Worm (Caenorhabditis elegans) whole organism, L4/young adult: ENCODE data around the gene cec-2.
"Not testable (repeated sequence)": the region's sequence is repeated elsewhere in the genome, so short reads cannot be mapped to it uniquely, and the experiment has no call there.

Experiments used
- W03F9.2 ChIP-seq: fragments of 150-350 bp; optimal IDR thresholded peaks from 2 replicates; lab custom pipeline; 2014; ENCODE audit warnings: missing biosample characterization, missing genetic modification characterization
- dao-5 ChIP-seq: sonication (generic microtip); optimal IDR thresholded peaks from 2 replicates; lab custom pipeline; 2016; ENCODE audit warnings: missing genotype, missing genetic modification characterization, moderate library complexity, missing compliant biosample characterization
- him-1 ChIP-seq: sonication (generic microtip); optimal IDR thresholded peaks from 2 replicates; lab custom pipeline; 2016; ENCODE audit warnings: missing genotype, missing genetic modification reagents, missing genetic modification characterization, missing compliant biosample characterization

cec-2 gene

DNA sequence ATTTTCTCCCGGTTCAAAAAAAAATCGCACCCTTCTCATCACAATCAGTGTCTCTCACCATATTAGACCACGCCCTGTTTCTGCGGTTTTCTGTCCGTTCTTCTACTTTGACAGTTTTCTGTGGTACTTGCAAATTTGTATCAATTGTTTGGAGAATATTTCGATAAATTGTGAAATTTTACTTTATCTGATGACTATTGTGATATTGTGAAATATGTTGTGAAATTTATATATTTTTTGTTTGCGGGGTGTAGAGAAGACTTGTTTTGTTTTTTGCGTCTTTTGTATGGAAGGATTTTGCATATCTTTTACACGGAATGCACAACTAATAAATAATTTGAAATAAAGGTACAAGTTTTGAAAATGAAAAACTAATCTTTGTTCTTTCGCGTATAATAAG is 3.2 kb upstream of the cec-2 start:
- TF ChIP-seq him-1 (tag; lab: Kevin White, UChicago) (no peak), dao-5 (tag; lab: Kevin White, UChicago) (no peak), W03F9.2 (tag; lab: Kevin White, UChicago) (no peak)

DNA sequence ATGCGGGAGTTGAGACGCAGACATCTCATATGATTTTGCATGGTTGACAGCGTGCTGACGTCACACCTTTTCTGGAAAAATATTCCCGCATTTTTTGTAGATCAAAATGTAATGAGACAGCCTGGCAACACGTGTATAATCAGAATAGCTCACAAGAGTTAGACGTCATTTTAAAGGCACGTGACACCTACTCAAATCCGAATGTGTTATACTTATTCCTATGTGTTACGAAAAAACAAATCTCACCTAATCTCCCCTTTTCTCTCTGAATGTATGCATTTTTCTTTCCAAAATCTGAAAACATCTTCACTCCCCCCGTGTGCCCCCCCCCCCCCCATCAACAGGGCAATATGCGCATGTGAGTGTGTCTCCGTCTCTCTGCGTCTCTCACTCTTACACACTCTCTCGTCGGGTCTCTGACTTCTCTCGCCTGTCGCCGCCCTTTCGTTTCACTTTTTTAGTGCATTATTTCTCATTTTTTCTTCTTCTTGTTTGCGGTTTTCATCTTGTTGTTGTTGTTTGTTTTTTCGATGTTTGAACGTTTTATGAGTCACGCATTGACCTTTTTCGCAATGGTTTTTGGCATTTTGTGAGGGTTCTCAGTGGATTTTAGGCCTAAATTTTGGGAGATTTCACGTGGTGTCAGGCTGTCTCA is 2.1 kb upstream of the cec-2 start:
- TF ChIP-seq him-1 (tag; lab: Kevin White, UChicago) (no peak), W03F9.2 (tag; lab: Kevin White, UChicago) (no peak)

DNA sequence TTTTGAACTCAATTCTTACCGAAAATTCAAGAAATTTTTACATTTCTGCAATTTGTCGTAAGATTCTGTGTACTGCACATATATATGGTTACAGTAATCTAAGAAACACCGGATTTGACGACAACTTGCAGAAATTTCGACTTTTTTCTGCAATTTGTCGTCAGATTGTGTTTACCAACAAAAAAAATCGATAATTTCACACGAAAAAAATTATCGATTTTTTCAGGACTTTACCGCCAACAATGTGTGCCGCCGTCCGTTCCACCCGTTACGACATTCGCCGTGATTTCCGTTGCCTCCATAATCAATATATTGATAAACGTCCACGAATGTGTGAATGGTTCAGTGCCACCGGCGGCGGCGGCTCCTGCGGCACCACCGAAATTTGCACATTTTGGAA is 3.9 kb downstream of the cec-2 start:
- no peak for TF ChIP-seq W03F9.2 (tag; lab: Kevin White, UChicago)
- TF ChIP-seq dao-5 (tag; lab: Kevin White, UChicago): no peak
- TF ChIP-seq him-1 (tag; lab: Kevin White, UChicago): no peak

DNA sequence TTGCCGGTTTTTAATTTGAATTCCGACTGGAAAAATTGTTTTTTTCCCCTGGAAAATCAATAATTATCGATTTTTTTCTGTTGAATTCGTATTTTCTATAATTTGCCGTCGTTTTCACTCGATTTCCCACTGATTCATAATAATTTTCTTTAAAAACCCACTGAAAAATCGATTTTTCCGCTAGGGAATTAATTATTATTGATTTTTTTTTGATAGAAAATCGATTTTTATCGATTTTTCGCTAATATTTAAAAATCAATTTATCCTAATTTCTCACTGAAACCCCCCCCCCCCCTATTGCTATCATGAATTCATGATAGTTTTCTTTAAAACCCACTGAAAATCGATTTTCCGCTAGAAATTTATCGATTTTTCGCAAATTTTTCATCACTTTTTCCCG is 6.1 kb downstream of the cec-2 start:
- no peak for TF ChIP-seq him-1 (tag; lab: Kevin White, UChicago)
- TF ChIP-seq dao-5 (tag; lab: Kevin White, UChicago): no peak
- no peak for TF ChIP-seq W03F9.2 (tag; lab: Kevin White, UChicago)

DNA sequence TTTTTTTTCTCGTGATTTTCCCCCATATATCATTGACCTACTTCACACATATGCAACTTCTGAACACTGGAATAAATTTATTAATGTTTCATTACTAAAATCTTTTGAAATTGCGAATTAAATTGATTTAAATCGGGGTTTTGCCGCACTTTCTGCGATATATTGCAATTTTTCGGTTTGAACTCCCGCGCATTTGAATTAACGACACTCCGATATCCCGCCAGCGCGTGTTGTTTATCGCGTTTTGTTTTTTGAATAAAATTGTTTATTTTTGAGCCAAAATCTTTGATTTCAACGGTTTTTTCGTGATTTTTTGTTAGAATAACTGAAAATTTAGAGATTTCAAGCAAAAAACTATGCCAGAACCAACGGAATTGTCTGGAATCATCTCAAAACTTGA is 7.2 kb downstream of the cec-2 start, which contains the start of gene Y104H12D.2:
Gene Y104H12D.2 (plus strand): TSS at position 340 of the 400 bp plus-strand sequence.
- no peak for TF ChIP-seq him-1 (tag; lab: Kevin White, UChicago)
- TF ChIP-seq dao-5 (tag; lab: Kevin White, UChicago): no peak
- no peak for TF ChIP-seq W03F9.2 (tag; lab: Kevin White, UChicago)

DNA sequence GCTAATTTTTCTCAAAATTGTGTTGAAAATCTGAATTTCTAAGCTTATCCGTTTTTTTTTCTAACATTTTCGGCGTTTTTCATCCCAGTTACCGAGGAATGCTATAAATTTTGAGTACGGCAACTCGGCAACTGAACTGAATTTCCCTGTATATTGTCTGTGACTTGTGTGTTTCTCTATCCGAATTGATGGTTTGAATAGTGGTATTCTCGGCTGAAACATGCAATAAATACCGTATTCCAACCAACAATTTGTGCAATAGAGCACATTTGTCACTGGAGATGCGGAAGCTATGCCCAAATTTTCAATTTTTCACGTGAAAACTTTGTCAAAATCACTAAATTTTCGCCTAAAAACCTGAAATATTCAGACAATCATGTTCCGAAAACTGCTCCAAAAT is 11.8 kb downstream of the cec-2 start, which contains the start of gene rmif-2:
Gene rmif-2 (plus strand): TSS at position 301 of the 400 bp plus-strand sequence.
- TF ChIP-seq him-1, W03F9.2, dao-5 (tag; lab: Kevin White, UChicago): not testable (repeated sequence)

DNA sequence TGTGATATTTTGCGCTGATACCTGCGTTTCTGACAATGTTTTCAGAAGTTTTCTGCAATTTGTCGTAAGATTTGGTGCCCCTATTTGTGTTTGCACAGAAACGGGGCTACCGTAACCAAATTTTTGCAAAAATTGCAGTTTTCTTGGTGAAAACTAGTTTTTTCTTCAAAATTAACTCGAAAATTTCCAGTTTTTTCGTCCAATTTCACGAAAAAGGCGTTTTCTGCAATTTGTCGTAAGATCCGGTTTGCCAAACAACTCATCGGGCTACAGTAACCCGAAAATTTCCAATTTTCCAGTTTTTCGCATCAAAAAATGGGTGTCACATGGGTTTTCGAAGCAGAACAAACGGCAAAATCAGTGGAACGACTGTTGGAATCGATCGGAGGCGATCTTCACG is 17.0 kb downstream of the cec-2 start, which contains the start of gene mdt-20:
Gene mdt-20 (plus strand): TSS at position 301 of the 400 bp plus-strand sequence.
- not testable (repeated sequence) for TF ChIP-seq him-1, W03F9.2, dao-5 (tag; lab: Kevin White, UChicago)

DNA sequence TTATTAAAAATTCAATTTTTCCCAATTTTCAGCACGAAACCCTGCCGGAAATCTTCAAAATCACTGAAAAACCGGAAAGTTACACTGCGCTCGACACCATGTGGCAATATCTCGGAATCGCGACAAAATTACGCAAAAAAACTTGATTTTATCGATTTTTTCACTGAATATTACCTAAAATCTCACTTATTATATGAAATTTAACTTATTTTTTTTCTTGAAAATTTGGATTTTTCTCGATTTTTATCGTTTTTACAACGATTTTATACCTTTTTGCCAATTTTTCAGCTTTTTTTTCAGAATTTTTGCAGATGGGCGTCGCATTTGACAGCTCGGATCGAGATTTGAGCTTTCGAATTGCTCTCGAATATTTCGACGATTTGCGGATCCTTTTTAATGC is 22.3 kb downstream of the cec-2 start, which contains the start of gene spl-3:
Gene spl-3 (plus strand): TSS at position 301 of the 400 bp plus-strand sequence.
- TF ChIP-seq dao-5 (tag; lab: Kevin White, UChicago): no peak
- no peak for TF ChIP-seq him-1 (tag; lab: Kevin White, UChicago)

DNA sequence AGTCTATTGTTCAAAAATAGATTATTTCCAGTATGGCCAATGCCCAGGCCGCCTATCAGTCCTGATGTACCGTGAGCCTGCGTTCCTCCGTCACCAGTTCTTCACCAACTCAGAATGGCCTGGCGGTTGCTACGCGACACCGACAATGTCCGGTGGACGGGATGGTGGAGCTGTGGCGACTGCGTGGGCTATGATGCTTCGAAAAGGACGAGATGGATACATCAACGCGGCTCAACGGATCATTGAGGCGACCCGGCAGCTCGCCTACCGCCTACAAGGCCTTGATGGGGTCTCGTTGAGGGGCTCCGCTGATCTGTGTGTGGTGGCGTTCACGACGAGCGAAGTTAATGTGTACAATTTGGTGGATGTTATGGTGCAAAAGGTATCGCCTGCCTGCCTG is 29.0 kb downstream of the cec-2 start:
- TF ChIP-seq him-1 (tag; lab: Kevin White, UChicago) (no peak), dao-5 (tag; lab: Kevin White, UChicago) (no peak), W03F9.2 (tag; lab: Kevin White, UChicago) (no peak)

DNA sequence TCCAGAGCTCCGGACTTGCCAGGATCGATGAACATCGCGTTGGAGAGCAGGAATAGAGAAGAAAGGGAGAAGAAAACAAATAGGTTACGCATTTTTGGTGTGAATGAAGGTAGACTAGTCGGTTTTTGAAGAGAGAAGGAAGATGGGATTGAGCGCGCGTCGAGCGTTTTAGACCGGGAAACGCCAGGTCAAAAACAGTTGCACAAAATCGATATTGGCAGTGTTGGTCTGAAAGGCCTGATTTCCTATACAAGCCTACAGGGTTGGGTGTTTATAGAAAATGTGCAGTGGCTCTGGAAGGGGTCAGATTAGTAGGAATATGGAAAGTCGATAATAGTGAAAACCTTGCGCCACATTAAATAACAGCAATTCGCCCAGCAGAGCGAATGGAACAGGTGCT is 34.4 kb downstream of the cec-2 start, which contains the start of gene dsl-2:
Gene dsl-2 (minus strand): TSS at position 101 of the 400 bp plus-strand sequence.
- TF ChIP-seq him-1 (tag; lab: Kevin White, UChicago): no peak
- TF ChIP-seq W03F9.2 (tag; lab: Kevin White, UChicago): no peak
- no peak for TF ChIP-seq dao-5 (tag; lab: Kevin White, UChicago)

DNA sequence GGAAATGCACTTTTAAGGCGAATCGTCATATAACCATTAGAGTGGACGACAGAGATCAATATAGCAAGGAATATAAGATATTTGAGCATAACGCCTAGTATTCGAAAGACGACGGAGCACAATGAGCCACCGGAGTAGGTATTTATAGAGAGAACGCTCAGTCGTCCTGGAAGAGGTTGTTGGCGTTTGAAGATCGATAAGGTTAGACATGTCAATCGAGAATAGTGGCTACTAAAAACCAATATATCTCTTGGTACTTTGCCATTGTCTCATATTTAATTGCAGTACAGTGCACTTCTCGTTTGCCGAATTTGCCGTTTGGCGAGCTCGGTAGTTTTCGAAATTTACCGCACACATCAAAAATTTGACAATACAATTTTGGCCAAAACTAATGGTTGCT is 37.5 kb downstream of the cec-2 start, which contains the start of gene dsl-1:
Gene dsl-1 (minus strand): TSS at position 101 of the 400 bp plus-strand sequence.
- TF ChIP-seq W03F9.2 (tag; lab: Kevin White, UChicago): no peak
- no peak for TF ChIP-seq dao-5 (tag; lab: Kevin White, UChicago)
- TF ChIP-seq him-1 (tag; lab: Kevin White, UChicago): no peak

DNA sequence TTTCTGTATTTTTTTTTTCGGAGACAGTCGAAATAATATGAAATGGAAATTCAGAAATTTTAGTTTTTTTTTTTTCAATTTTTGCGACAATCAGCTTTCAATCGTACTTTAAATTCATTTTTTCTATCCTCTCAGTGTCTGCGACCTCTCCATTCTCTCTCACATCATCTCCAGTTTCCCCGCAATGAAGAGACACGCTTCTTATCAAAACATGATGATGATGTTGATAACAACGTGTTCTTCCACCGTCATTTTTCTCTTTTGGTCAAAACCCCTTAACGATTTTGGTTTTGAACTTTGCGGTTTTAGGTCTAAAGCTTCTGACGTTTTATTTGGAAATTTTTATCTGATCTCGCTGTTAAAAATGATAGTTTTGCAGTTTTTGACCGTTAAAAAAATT is 38.8 kb downstream of the cec-2 start:
- TF ChIP-seq him-1 (tag; lab: Kevin White, UChicago): no peak
- no peak for TF ChIP-seq dao-5 (tag; lab: Kevin White, UChicago)
- no peak for TF ChIP-seq W03F9.2 (tag; lab: Kevin White, UChicago)

DNA sequence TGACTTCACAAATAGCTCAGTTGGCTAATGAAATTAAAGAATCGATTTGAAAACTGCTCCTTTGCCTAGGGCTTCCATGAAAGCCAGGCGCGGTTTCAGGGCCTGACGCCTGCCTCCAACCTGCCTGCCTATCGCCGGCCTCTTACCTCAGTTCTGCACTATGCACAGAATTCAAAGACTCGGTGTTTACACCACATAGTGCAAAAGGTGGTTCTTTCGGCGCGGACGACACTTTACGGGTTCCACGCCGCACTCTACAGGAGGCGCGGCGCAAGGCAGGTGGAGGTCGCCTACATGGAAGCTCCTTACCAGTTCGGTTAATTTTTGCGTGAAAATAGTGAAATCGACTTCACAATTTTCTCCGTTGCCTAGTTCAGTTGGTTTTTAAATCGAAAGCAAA is 39.3 kb downstream of the cec-2 start:
- TF ChIP-seq him-1 (tag; lab: Kevin White, UChicago) (no peak), W03F9.2 (tag; lab: Kevin White, UChicago) (no peak), dao-5 (tag; lab: Kevin White, UChicago) (no peak)

DNA sequence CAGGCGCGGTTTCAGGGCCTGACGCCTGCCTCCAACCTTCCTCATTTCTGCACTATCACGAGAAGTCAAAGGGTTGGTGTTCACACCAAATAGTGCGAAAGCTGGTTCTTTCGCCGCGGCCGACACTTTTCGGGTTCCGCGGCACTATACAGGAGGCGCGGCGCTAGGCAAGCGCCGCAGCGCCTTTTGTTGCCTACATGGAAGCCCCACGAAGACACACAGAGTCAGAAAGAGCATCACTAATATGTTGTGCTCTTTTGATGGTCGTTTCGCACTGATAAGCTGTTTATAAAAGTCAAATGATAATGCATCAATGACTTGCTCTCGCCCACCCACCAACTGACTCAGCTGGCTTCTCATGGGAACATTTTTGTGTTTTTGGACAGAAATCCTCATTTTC is 41.4 kb downstream of the cec-2 start:
- TF ChIP-seq W03F9.2 (tag; lab: Kevin White, UChicago): no peak
- TF ChIP-seq him-1 (tag; lab: Kevin White, UChicago): no peak
- TF ChIP-seq dao-5 (tag; lab: Kevin White, UChicago): no peak
